Worm (Caenorhabditis elegans): ENCODE data around the gene pals-20.

ce11 chrIII:1389988-1390387, 1.9 kb upstream of the pals-20 start:
- TF ChIP-seq ama-1 (optimal IDR thresholded peaks at IDR 0.05), result no peak
- no peak for TF ChIP-seq aly-1 (tag; optimal IDR thresholded peaks at IDR 0.05)
- TF ChIP-seq tbx-37 (GFP tag; conservative IDR thresholded peaks at IDR 0.05), result no peak
- no peak for TF ChIP-seq tra-4 (tag; optimal IDR thresholded peaks at IDR 0.05)
- no peak for TF ChIP-seq ets-7 (tag; optimal IDR thresholded peaks at IDR 0.05)
- TF ChIP-seq scrt-1 (GFP tag; IDR thresholded peaks at IDR 0.05), result no peak
- no peak for TF ChIP-seq pes-1 (GFP tag; IDR thresholded peaks at IDR 0.05)
- no peak for TF ChIP-seq hmbx-1 (tag; optimal IDR thresholded peaks at IDR 0.05)
- no peak for TF ChIP-seq B0310.2 (tag; optimal IDR thresholded peaks at IDR 0.05)
- TF ChIP-seq sea-1 (GFP tag; conservative IDR thresholded peaks at IDR 0.05), result no peak
- no peak for TF ChIP-seq hmg-4 (GFP tag; optimal IDR thresholded peaks at IDR 0.05)
- TF ChIP-seq hnd-1 (tag; optimal IDR thresholded peaks at IDR 0.05), result no peak
- TF ChIP-seq flt-1 (GFP tag; IDR thresholded peaks at IDR 0.05), result no peak
